Worm (Caenorhabditis elegans): ENCODE measurements around the gene clec-143.
"Not testable (repeated sequence)": the region's sequence is repeated elsewhere in the genome, so short reads cannot be mapped to it uniquely, and the experiment has no call there.

The clec-143 gene

ce11 chrII:10446814-10447213 lies 23.3 kb downstream of the clec-143 start:
- TF ChIP-seq ref-1 (GFP tag; conservative IDR thresholded peaks at IDR 0.05): no peak
- TF ChIP-seq T22C8.4 (GFP tag; IDR thresholded peaks at IDR 0.05): no peak
- no peak for TF ChIP-seq flt-1 (GFP tag; IDR thresholded peaks at IDR 0.05)
- TF ChIP-seq klf-2 (GFP tag; conservative IDR thresholded peaks at IDR 0.05): no peak
- TF ChIP-seq med-1 (GFP tag; optimal IDR thresholded peaks at IDR 0.05; ENCODE audit: insufficient read depth): no peak
- no peak for TF ChIP-seq ztf-23 (GFP tag; IDR thresholded peaks at IDR 0.05)
- TF ChIP-seq ztf-29 (GFP tag; IDR thresholded peaks at IDR 0.05): no peak
- TF ChIP-seq cog-1 (tag; optimal IDR thresholded peaks at IDR 0.05): no peak
- no peak for TF ChIP-seq tab-1 (GFP tag; IDR thresholded peaks at IDR 0.05)

ce11 chrII:10446300-10446699 lies 23.8 kb downstream of the clec-143 start:
- no peak for TF ChIP-seq ztf-23 (GFP tag; IDR thresholded peaks at IDR 0.05)

ce11 chrII:10445738-10446137 lies 24.4 kb downstream of the clec-143 start:
- TF ChIP-seq klf-2 (GFP tag; conservative IDR thresholded peaks at IDR 0.05): no peak
- TF ChIP-seq T22C8.4 (GFP tag; IDR thresholded peaks at IDR 0.05): no peak
- no peak for TF ChIP-seq ref-1 (GFP tag; conservative IDR thresholded peaks at IDR 0.05)
- no peak for TF ChIP-seq ztf-23 (GFP tag; IDR thresholded peaks at IDR 0.05)

ce11 chrII:10444971-10445707 lies 25.0 kb downstream of the clec-143 start:
- TF ChIP-seq ztf-29 (GFP tag; IDR thresholded peaks at IDR 0.05) (no peak), ztf-23 (GFP tag; IDR thresholded peaks at IDR 0.05) (no peak), T22C8.4 (GFP tag; IDR thresholded peaks at IDR 0.05) (no peak), ref-1 (GFP tag; conservative IDR thresholded peaks at IDR 0.05) (no peak), flt-1 (GFP tag; IDR thresholded peaks at IDR 0.05) (no peak), cog-1 (tag; optimal IDR thresholded peaks at IDR 0.05) (no peak), med-1 (GFP tag; optimal IDR thresholded peaks at IDR 0.05; ENCODE audit: insufficient read depth) (no peak), tab-1 (GFP tag; IDR thresholded peaks at IDR 0.05) (no peak), klf-2 (GFP tag; conservative IDR thresholded peaks at IDR 0.05) (no peak)

- TF ChIP-seq med-1 (GFP tag; optimal IDR thresholded peaks at IDR 0.05; ENCODE audit: insufficient read depth): no peak
- no peak for TF ChIP-seq tab-1 (GFP tag; IDR thresholded peaks at IDR 0.05)
- TF ChIP-seq ztf-29 (GFP tag; IDR thresholded peaks at IDR 0.05): no peak
- no peak for TF ChIP-seq T22C8.4 (GFP tag; IDR thresholded peaks at IDR 0.05)
- no peak for TF ChIP-seq flt-1 (GFP tag; IDR thresholded peaks at IDR 0.05)
- no peak for TF ChIP-seq cog-1 (tag; optimal IDR thresholded peaks at IDR 0.05)
- no peak for TF ChIP-seq ztf-23 (GFP tag; IDR thresholded peaks at IDR 0.05)
- no peak for TF ChIP-seq klf-2 (GFP tag; conservative IDR thresholded peaks at IDR 0.05)
- TF ChIP-seq ref-1 (GFP tag; conservative IDR thresholded peaks at IDR 0.05): no peak
Measured at ce11 chrII:10443898-10444297, 26.2 kb downstream of the clec-143 start.

- not testable (repeated sequence) for TF ChIP-seq ztf-29 (GFP tag; IDR thresholded peaks at IDR 0.05); ref-1 (GFP tag; conservative IDR thresholded peaks at IDR 0.05); tab-1 (GFP tag; IDR thresholded peaks at IDR 0.05)
Measured at ce11 chrII:10442846-10443245, 27.3 kb downstream of the clec-143 start, which contains the start of gene ZK673.1. TSS of gene ZK673.1 (plus strand) at chrII:10443146.

ce11 chrII:10439976-10440375 lies 30.1 kb downstream of the clec-143 start, which contains the start of gene E04D5.4:
TSS of gene E04D5.4 (plus strand) at chrII:10440276.
- TF ChIP-seq klf-2 (GFP tag; conservative IDR thresholded peaks at IDR 0.05) (no peak), T22C8.4 (GFP tag; IDR thresholded peaks at IDR 0.05) (no peak), ref-1 (GFP tag; conservative IDR thresholded peaks at IDR 0.05) (no peak), tab-1 (GFP tag; IDR thresholded peaks at IDR 0.05) (no peak), ztf-23 (GFP tag; IDR thresholded peaks at IDR 0.05) (no peak), cog-1 (tag; optimal IDR thresholded peaks at IDR 0.05) (no peak), med-1 (GFP tag; optimal IDR thresholded peaks at IDR 0.05; ENCODE audit: insufficient read depth) (no peak), ztf-29 (GFP tag; IDR thresholded peaks at IDR 0.05) (no peak), flt-1 (GFP tag; IDR thresholded peaks at IDR 0.05) (no peak)

- TF ChIP-seq ztf-23 (GFP tag; IDR thresholded peaks at IDR 0.05) (no peak), cog-1 (tag; optimal IDR thresholded peaks at IDR 0.05) (no peak), ztf-29 (GFP tag; IDR thresholded peaks at IDR 0.05) (no peak), ref-1 (GFP tag; conservative IDR thresholded peaks at IDR 0.05) (no peak), tab-1 (GFP tag; IDR thresholded peaks at IDR 0.05) (no peak), klf-2 (GFP tag; conservative IDR thresholded peaks at IDR 0.05) (no peak), flt-1 (GFP tag; IDR thresholded peaks at IDR 0.05) (no peak)
Measured at ce11 chrII:10437840-10438239, 32.3 kb downstream of the clec-143 start.

- TF ChIP-seq med-1 (GFP tag; optimal IDR thresholded peaks at IDR 0.05; ENCODE audit: insufficient read depth) (no peak), ztf-23 (GFP tag; IDR thresholded peaks at IDR 0.05) (no peak), T22C8.4 (GFP tag; IDR thresholded peaks at IDR 0.05) (no peak), klf-2 (GFP tag; conservative IDR thresholded peaks at IDR 0.05) (no peak), ref-1 (GFP tag; conservative IDR thresholded peaks at IDR 0.05) (no peak), cog-1 (tag; optimal IDR thresholded peaks at IDR 0.05) (no peak), flt-1 (GFP tag; IDR thresholded peaks at IDR 0.05) (no peak), tab-1 (GFP tag; IDR thresholded peaks at IDR 0.05) (no peak), ztf-29 (GFP tag; IDR thresholded peaks at IDR 0.05) (no peak)
Measured at ce11 chrII:10435836-10436235, 34.3 kb downstream of the clec-143 start, which contains the start of gene cut-4. TSS of gene cut-4 (plus strand) at chrII:10436136.

- TF ChIP-seq klf-2 (GFP tag; conservative IDR thresholded peaks at IDR 0.05): no peak
- no peak for TF ChIP-seq cog-1 (tag; optimal IDR thresholded peaks at IDR 0.05)
- no peak for TF ChIP-seq ztf-23 (GFP tag; IDR thresholded peaks at IDR 0.05)
- no peak for TF ChIP-seq T22C8.4 (GFP tag; IDR thresholded peaks at IDR 0.05)
- no peak for TF ChIP-seq flt-1 (GFP tag; IDR thresholded peaks at IDR 0.05)
- no peak for TF ChIP-seq ref-1 (GFP tag; conservative IDR thresholded peaks at IDR 0.05)
- TF ChIP-seq tab-1 (GFP tag; IDR thresholded peaks at IDR 0.05): no peak
- no peak for TF ChIP-seq ztf-29 (GFP tag; IDR thresholded peaks at IDR 0.05)
Measured at ce11 chrII:10421941-10422340, 48.2 kb downstream of the clec-143 start, which contains the start of gene frpr-21. TSS of gene frpr-21 (minus strand) at chrII:10422041.

All from whole organism, midembryonic.